Worm (Caenorhabditis elegans): ENCODE results near the gene sru-39.

DNA sequence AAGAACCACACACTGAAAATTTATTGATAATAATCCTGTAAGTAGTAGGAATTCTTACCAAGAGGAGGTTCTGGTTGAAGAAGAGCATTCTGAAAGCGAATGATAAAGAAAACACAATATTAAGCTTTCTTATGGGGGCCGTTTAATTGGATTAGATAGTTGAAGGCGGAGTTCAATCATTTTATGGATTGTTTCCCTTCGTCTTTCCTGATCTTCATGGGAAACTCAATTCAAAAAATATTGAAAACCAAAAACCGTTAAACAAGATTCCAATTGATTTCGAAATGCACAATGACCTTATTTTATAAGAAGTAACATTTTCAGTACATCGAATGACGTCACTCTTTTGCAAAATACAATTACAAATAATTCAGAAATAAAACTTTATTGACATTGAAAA, 4.2 kb upstream of the sru-39 start, which contains the start of gene F46B6.13:
- TF ChIP-seq ces-1 (GFP tag; optimal IDR thresholded peaks at IDR 0.05) (no peak), nhr-237 (tag; optimal IDR thresholded peaks at IDR 0.05) (no peak), elt-1 (tag; optimal IDR thresholded peaks at IDR 0.05; ENCODE audit: borderline replicate concordance, insufficient read depth) (no peak), ceh-39 (tag; optimal IDR thresholded peaks at IDR 0.05) (no peak), lin-13 (tag; optimal IDR thresholded peaks at IDR 0.05) (no peak), ztf-11 (tag; optimal IDR thresholded peaks at IDR 0.05) (no peak), nhr-28 (tag; optimal IDR thresholded peaks at IDR 0.05) (no peak), lin-32 (GFP tag; optimal IDR thresholded peaks at IDR 0.05) (no peak), snpc-4 (tag; optimal IDR thresholded peaks at IDR 0.05) (no peak), nhr-76 (tag; optimal IDR thresholded peaks at IDR 0.05) (no peak)
